Fruit fly (Drosophila melanogaster): ENCODE measurements around the gene Fst.
A peak's percentile ranks its signal among the peaks of the same experiment; 100 is the strongest.

The Fst gene

DNA sequence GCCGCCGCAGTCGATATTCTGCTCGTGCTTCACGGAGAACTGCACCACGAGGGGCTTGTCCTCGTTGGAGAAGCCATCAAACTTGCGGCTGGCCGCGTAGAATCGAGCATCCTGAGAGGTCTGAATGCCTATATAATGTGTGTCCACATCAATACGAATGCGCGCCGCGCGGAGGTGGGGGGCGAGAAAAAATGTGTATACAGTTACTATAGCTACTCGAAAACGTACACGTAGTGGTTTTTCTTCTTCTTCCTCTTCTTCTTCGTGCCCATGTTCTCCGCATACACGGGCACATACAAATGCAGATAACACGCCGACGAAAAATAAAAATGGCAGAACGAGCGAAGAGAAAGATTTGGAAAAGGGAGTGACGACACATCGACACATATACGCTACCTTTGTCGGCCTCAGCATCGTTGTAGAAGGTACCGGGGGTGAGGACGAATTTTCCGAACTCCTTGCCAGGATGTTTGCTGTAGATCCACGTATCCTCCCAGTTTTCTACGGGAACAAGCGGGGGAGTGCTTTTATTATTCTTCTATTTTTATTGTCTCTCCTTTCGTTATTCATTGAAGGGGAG is 15.8 kb downstream of the Fst start:
- TF ChIP-seq pad (GFP tag; optimal IDR thresholded peaks at IDR 0.05) (no peak), kay (GFP tag; ENCODE audit: borderline replicate concordance) (no peak), CG11617 (GFP tag; optimal IDR thresholded peaks at IDR 0.05) (no peak), Hr96 (GFP tag; optimal IDR thresholded peaks at IDR 0.05) (no peak), Crg-1 (GFP tag; optimal IDR thresholded peaks at IDR 0.05) (no peak), cic (GFP tag; optimal IDR thresholded peaks at IDR 0.05) (peak; percentile 97), ovo (GFP tag; optimal IDR thresholded peaks at IDR 0.05) (peak; percentile 49), CG7101 (tag; optimal IDR thresholded peaks at IDR 0.05) (no peak), Clk (GFP tag; optimal IDR thresholded peaks at IDR 0.05) (no peak), CG1620 (GFP tag; optimal IDR thresholded peaks at IDR 0.05) (no peak), CG7045 (GFP tag; optimal IDR thresholded peaks at IDR 0.05) (no peak), tj (GFP tag; optimal IDR thresholded peaks at IDR 0.05) (peak; percentile 74), bab1 (GFP tag; optimal IDR thresholded peaks at IDR 0.05) (no peak), Mnt (GFP tag; optimal IDR thresholded peaks at IDR 0.05) (peak; percentile 70), CG33017 (tag; optimal IDR thresholded peaks at IDR 0.05) (no peak), CG12768 (GFP tag; optimal IDR thresholded peaks at IDR 0.05) (no peak), CG14711 (tag; optimal IDR thresholded peaks at IDR 0.05) (no peak), toe (GFP tag; optimal IDR thresholded peaks at IDR 0.05) (no peak), CG5204 (GFP tag; optimal IDR thresholded peaks at IDR 0.05) (no peak), cnc (optimal IDR thresholded peaks at IDR 0.05) (no peak)

DNA sequence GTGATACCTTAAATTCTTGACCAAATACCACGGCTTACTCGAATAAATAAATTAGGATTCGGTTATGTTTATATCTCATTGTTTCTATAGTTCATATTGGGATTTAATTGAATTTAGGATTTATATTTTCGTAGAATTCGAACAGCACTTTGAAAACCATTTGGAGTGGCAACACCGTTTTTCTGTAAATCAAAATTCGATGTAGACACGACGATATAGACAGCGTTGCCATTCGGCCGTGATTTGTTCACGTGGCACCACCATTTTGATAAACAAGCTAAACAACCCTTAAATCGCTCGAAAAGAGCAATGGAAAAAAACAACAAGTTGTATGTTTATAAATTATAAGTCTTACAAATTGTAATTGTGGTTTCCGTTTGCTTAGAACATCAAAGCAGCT is 17.3 kb downstream of the Fst start:
- TF ChIP-seq CG33017 (tag; optimal IDR thresholded peaks at IDR 0.05) (no peak), bab1 (GFP tag; optimal IDR thresholded peaks at IDR 0.05) (peak; percentile 4), Mnt (GFP tag; optimal IDR thresholded peaks at IDR 0.05) (peak; percentile 88), CG14711 (tag; optimal IDR thresholded peaks at IDR 0.05) (peak; percentile 88)

DNA sequence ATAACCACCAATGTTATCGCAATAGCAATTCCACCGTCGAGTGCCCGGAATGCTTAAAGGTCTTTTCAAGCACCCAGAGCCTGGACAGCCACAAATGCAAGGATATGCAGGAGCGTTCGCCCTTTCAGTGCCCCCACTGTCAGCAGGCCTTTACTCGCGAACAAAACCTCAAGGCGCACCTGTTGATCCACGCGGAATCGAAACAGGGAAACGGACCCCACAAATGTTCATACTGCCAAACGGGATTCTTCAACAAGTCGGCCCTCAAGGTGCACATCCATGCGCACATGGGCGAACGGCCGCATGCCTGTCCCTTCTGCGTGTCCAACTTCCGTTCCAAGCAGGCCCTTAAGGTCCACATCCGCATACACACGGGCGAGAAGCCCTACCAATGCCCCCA is 17.9 kb downstream of the Fst start:
- no peak for TF ChIP-seq CG7045 (GFP tag; optimal IDR thresholded peaks at IDR 0.05)
- TF ChIP-seq pad (GFP tag; optimal IDR thresholded peaks at IDR 0.05) = no peak
- no peak for TF ChIP-seq ovo (GFP tag; optimal IDR thresholded peaks at IDR 0.05)
- TF ChIP-seq CG7101 (tag; optimal IDR thresholded peaks at IDR 0.05) = no peak
- TF ChIP-seq CG1620 (GFP tag; optimal IDR thresholded peaks at IDR 0.05) = no peak
- no peak for TF ChIP-seq CG14711 (tag; optimal IDR thresholded peaks at IDR 0.05)
- TF ChIP-seq cic (GFP tag; optimal IDR thresholded peaks at IDR 0.05) = no peak
- TF ChIP-seq Mnt (GFP tag; optimal IDR thresholded peaks at IDR 0.05) = no peak
- no peak for TF ChIP-seq Clk (GFP tag; optimal IDR thresholded peaks at IDR 0.05)
- TF ChIP-seq CG11617 (GFP tag; optimal IDR thresholded peaks at IDR 0.05) = no peak
- TF ChIP-seq Hr96 (GFP tag; optimal IDR thresholded peaks at IDR 0.05) = no peak
- TF ChIP-seq tj (GFP tag; optimal IDR thresholded peaks at IDR 0.05) = no peak
- no peak for TF ChIP-seq CG12768 (GFP tag; optimal IDR thresholded peaks at IDR 0.05)
- no peak for TF ChIP-seq CG5204 (GFP tag; optimal IDR thresholded peaks at IDR 0.05)
- no peak for TF ChIP-seq CG33017 (tag; optimal IDR thresholded peaks at IDR 0.05)
- TF ChIP-seq kay (GFP tag; ENCODE audit: borderline replicate concordance) = no peak

DNA sequence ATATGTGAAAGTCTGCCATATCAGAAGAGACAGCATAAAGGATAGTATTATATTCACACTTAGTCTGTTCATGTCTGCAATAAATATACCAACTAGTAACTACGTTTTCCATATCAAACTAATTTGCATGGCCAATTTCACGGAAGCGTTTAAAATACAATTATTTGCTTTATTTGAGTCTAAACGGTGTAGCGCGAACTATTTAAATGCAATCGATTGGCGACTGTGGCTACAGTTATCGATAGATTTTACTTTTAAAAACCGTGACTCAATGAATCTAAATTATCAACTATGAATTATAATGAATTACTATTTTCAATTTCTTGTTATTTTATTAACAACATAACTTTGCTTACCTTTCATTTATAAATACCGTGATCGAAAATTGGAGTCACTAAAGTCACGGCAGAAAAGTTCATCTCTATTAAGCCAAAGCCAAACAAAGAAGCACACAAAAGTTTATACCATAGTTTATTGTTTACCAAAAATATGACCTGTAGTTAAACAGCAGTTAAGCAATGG is 19.0 kb downstream of the Fst start, which contains the start of the genes CG9427 and CG8319:
Gene CG9427 (minus strand): TSS at position 51 of the 522 bp plus-strand sequence.
Gene CG8319 (plus strand): TSS at position 442 of the 522 bp plus-strand sequence.
- TF ChIP-seq Mnt (GFP tag; optimal IDR thresholded peaks at IDR 0.05) = peak; percentile 78
- no peak for TF ChIP-seq Hr96 (GFP tag; optimal IDR thresholded peaks at IDR 0.05)
- TF ChIP-seq CG14711 (tag; optimal IDR thresholded peaks at IDR 0.05) = peak; percentile 65
- TF ChIP-seq cic (GFP tag; optimal IDR thresholded peaks at IDR 0.05) = peak; percentile 28
- TF ChIP-seq CG12768 (GFP tag; optimal IDR thresholded peaks at IDR 0.05) = no peak
- TF ChIP-seq bab1 (GFP tag; optimal IDR thresholded peaks at IDR 0.05) = peak; percentile 85
- peak; percentile 23 for TF ChIP-seq pad (GFP tag; optimal IDR thresholded peaks at IDR 0.05)
- peak; percentile 33 for TF ChIP-seq CG33017 (tag; optimal IDR thresholded peaks at IDR 0.05)
- no peak for TF ChIP-seq tj (GFP tag; optimal IDR thresholded peaks at IDR 0.05)
- TF ChIP-seq CG11617 (GFP tag; optimal IDR thresholded peaks at IDR 0.05) = peak; percentile 61
- peak; percentile 39 for TF ChIP-seq CG1620 (GFP tag; optimal IDR thresholded peaks at IDR 0.05)
- peak; percentile 9 for TF ChIP-seq CG7045 (GFP tag; optimal IDR thresholded peaks at IDR 0.05)
- peak; percentile 69 for TF ChIP-seq CG7101 (tag; optimal IDR thresholded peaks at IDR 0.05)
- TF ChIP-seq Crg-1 (GFP tag; optimal IDR thresholded peaks at IDR 0.05) = peak; percentile 56
- TF ChIP-seq kay (GFP tag; ENCODE audit: borderline replicate concordance) = no peak

DNA sequence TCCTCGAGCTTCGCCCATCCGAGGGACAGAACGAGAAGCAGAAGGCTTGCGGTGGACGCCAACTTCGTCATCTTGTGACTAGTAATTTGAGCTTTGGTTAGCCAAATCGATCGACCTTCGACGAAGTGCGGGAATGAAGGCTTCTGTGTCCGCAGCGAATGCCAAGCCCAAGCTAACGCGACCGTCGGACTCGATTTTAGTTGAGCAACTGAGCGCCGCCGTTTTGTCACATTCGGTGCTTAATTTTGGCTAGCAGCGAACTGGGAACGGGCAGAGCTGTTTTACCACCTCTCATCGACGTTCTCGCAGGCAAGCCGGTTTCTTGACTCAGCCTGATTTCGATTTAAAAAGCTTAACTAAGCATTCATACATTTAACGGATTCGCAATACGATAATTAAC is 19.7 kb downstream of the Fst start:
- no peak for TF ChIP-seq bab1 (GFP tag; optimal IDR thresholded peaks at IDR 0.05)
- TF ChIP-seq tj (GFP tag; optimal IDR thresholded peaks at IDR 0.05) = peak; percentile 63

DNA sequence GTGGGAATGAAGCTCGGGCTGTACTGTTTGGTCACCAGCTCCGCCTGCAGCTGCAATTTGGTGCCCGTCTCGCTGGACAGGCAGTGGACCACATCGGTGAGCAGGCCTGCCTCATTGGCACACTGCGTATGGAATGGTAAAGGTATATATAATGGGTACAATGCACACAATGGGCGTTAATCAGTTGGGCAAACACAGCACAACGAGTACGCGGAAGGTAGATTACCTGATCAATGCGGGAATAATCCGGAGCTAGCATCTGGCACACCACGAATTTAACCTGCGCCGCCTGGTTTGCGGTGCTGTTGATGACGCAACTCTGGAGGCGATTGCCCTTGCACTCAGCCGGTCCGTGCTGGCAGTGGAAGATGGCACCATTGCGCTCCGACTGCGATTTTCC is 20.5 kb downstream of the Fst start:
- TF ChIP-seq bab1 (GFP tag; optimal IDR thresholded peaks at IDR 0.05) = no peak
- TF ChIP-seq cnc (optimal IDR thresholded peaks at IDR 0.05) = no peak
- no peak for TF ChIP-seq Hr96 (GFP tag; optimal IDR thresholded peaks at IDR 0.05)
- TF ChIP-seq CG1620 (GFP tag; optimal IDR thresholded peaks at IDR 0.05) = no peak
- TF ChIP-seq ovo (GFP tag; optimal IDR thresholded peaks at IDR 0.05) = no peak
- TF ChIP-seq cic (GFP tag; optimal IDR thresholded peaks at IDR 0.05) = no peak
- TF ChIP-seq CG7101 (tag; optimal IDR thresholded peaks at IDR 0.05) = no peak
- no peak for TF ChIP-seq kay (GFP tag; ENCODE audit: borderline replicate concordance)
- TF ChIP-seq CG11617 (GFP tag; optimal IDR thresholded peaks at IDR 0.05) = no peak
- no peak for TF ChIP-seq CG7045 (GFP tag; optimal IDR thresholded peaks at IDR 0.05)
- TF ChIP-seq pad (GFP tag; optimal IDR thresholded peaks at IDR 0.05) = no peak
- TF ChIP-seq CG33017 (tag; optimal IDR thresholded peaks at IDR 0.05) = no peak
- TF ChIP-seq CG12768 (GFP tag; optimal IDR thresholded peaks at IDR 0.05) = no peak
- TF ChIP-seq Crg-1 (GFP tag; optimal IDR thresholded peaks at IDR 0.05) = no peak
- no peak for TF ChIP-seq Clk (GFP tag; optimal IDR thresholded peaks at IDR 0.05)
- TF ChIP-seq tj (GFP tag; optimal IDR thresholded peaks at IDR 0.05) = no peak
- TF ChIP-seq toe (GFP tag; optimal IDR thresholded peaks at IDR 0.05) = no peak

Data from whole organism, adult.